Worm (Caenorhabditis elegans) whole organism, L2 larva: Measurements from ENCODE around the gene ZK829.3.

Experiments used
- C34F6.9 ChIP-seq: fragments of 150-350 bp; optimal IDR thresholded peaks from 2 replicates; lab custom pipeline; 2014; ENCODE audit warnings: missing biosample characterization, missing genetic modification characterization
- F13H6.1 ChIP-seq: sonication (generic microtip); optimal IDR thresholded peaks from 2 replicates; lab custom pipeline; 2016; ENCODE audit warnings: missing genetic modification characterization, missing compliant biosample characterization
- R02D3.7 ChIP-seq: fragments of 150-350 bp; optimal IDR thresholded peaks from 2 replicates; lab custom pipeline; 2014; ENCODE audit warnings: missing biosample characterization, missing genetic modification characterization
- Y55F3AM.14 ChIP-seq: fragments of 200-800 bp; sonication (Bioruptor generic); optimal IDR thresholded peaks from 2 replicates; lab custom pipeline; 2018; ENCODE audit warnings: mild to moderate bottlenecking, missing genetic modification characterization, missing compliant biosample characterization
- ZK546.5 ChIP-seq: sonication (generic microtip); optimal IDR thresholded peaks from 2 replicates; lab custom pipeline; 2017; ENCODE audit warnings: missing biosample characterization, missing genetic modification characterization
- alr-1 ChIP-seq: fragments of 150-350 bp; optimal IDR thresholded peaks from 2 replicates; lab custom pipeline; 2014; ENCODE audit warnings: missing biosample characterization, missing genetic modification characterization
- aly-2 ChIP-seq: fragments of 150-350 bp; optimal IDR thresholded peaks from 2 replicates; lab custom pipeline; 2014; ENCODE audit warnings: missing biosample characterization, missing genetic modification characterization
- ama-1 ChIP-seq: fragments of 150-350 bp; optimal IDR thresholded peaks from 2 replicates; lab custom pipeline; 2018; ENCODE audit warnings: inconsistent platforms
- blmp-1 ChIP-seq: sonication (generic microtip); optimal IDR thresholded peaks from 2 replicates; lab custom pipeline; 2017; ENCODE audit warnings: missing genetic modification characterization, mild to moderate bottlenecking, missing compliant biosample characterization, antibody characterized with exemption, moderate library complexity; ENCODE audit not compliant: insufficient read depth
- ceh-16 ChIP-seq: fragments of 150-350 bp; optimal IDR thresholded peaks from 2 replicates; lab custom pipeline; 2014; ENCODE audit warnings: missing biosample characterization, missing genetic modification characterization
- ceh-82 ChIP-seq: fragments of 150-350 bp; optimal IDR thresholded peaks from 2 replicates; lab custom pipeline; 2014; ENCODE audit warnings: missing biosample characterization, missing genetic modification characterization
- crh-2 ChIP-seq: sonication (generic microtip); optimal IDR thresholded peaks from 2 replicates; lab custom pipeline; 2017; ENCODE audit warnings: missing biosample characterization, missing genetic modification characterization
- dmd-4 ChIP-seq: sonication (generic microtip); optimal IDR thresholded peaks from 2 replicates; lab custom pipeline; 2017; ENCODE audit warnings: missing biosample characterization, missing genetic modification characterization
- egl-27 ChIP-seq: sonication (generic microtip); optimal IDR thresholded peaks from 3 replicates; lab custom pipeline; 2017; ENCODE audit warnings: missing biosample characterization, missing genetic modification reagents, missing genetic modification characterization
- elt-1 ChIP-seq: fragments of 150-350 bp; optimal IDR thresholded peaks from 2 replicates; lab custom pipeline; 2014; ENCODE audit warnings: missing biosample characterization, missing genetic modification characterization
- elt-3 ChIP-seq: sonication (generic microtip); optimal IDR thresholded peaks from 2 replicates; lab custom pipeline; 2017; ENCODE audit warnings: missing biosample characterization, missing genetic modification characterization
- fos-1 ChIP-seq: fragments of 150-350 bp; optimal IDR thresholded peaks from 2 replicates; lab custom pipeline; 2014; ENCODE audit warnings: missing biosample characterization, missing genetic modification characterization
- gmeb-1 ChIP-seq: fragments of 150-350 bp; optimal IDR thresholded peaks from 2 replicates; lab custom pipeline; 2014; ENCODE audit warnings: missing biosample characterization, missing genetic modification characterization
- lin-11 ChIP-seq: fragments of 150-350 bp; sonication (generic microtip); optimal IDR thresholded peaks from 2 replicates; lab custom pipeline; 2014; ENCODE audit warnings: missing biosample characterization, missing genetic modification characterization, inconsistent platforms, mixed read lengths
- lin-13 ChIP-seq: fragments of 150-350 bp; optimal IDR thresholded peaks from 2 replicates; lab custom pipeline; 2014; ENCODE audit warnings: missing biosample characterization, missing genetic modification reagents, missing genetic modification characterization
- lin-39 ChIP-seq: fragments of 150-350 bp; optimal IDR thresholded peaks from 2 replicates; lab custom pipeline; 2014; ENCODE audit warnings: missing biosample characterization, missing genetic modification reagents, missing genetic modification characterization
- lsy-2 ChIP-seq, 2 experiments: fragments of 150-350 bp in 1 of 2; sonication (generic microtip) in 1 of 2; optimal IDR thresholded peaks; 2 replicates each; lab custom pipeline; 2014 to 2017; ENCODE audit warnings: missing biosample characterization in 2 of 2, missing genetic modification characterization in 2 of 2
- mab-5 ChIP-seq: fragments of 150-350 bp; optimal IDR thresholded peaks from 2 replicates; lab custom pipeline; 2014; ENCODE audit warnings: missing biosample characterization, missing genetic modification characterization
- mbf-1 ChIP-seq: sonication (generic microtip); optimal IDR thresholded peaks from 2 replicates; lab custom pipeline; 2017; ENCODE audit warnings: missing biosample characterization, missing genetic modification characterization
- mdl-1 ChIP-seq, 2 experiments: fragments of 150-350 bp in 1 of 2; sonication (generic microtip) in 1 of 2; optimal IDR thresholded peaks; 2 replicates each; lab custom pipeline; 2017; ENCODE audit warnings: missing biosample characterization in 2 of 2, missing genetic modification characterization in 2 of 2
- nhr-10 ChIP-seq: sonication (generic microtip); optimal IDR thresholded peaks from 2 replicates; lab custom pipeline; 2017; ENCODE audit warnings: missing biosample characterization, missing genetic modification characterization
- nhr-11 ChIP-seq: fragments of 150-350 bp; optimal IDR thresholded peaks from 2 replicates; lab custom pipeline; 2014; ENCODE audit warnings: missing biosample characterization, missing genetic modification characterization
- nhr-12 ChIP-seq: fragments of 150-350 bp; optimal IDR thresholded peaks from 2 replicates; lab custom pipeline; 2014; ENCODE audit warnings: missing biosample characterization, missing genetic modification characterization
- nhr-129 ChIP-seq: fragments of 150-350 bp; optimal IDR thresholded peaks from 2 replicates; lab custom pipeline; 2014; ENCODE audit warnings: missing biosample characterization, missing genetic modification characterization
- nhr-21 ChIP-seq: fragments of 150-350 bp; optimal IDR thresholded peaks from 2 replicates; lab custom pipeline; 2014; ENCODE audit warnings: missing biosample characterization, missing genetic modification characterization
- nhr-23 ChIP-seq: fragments of 150-350 bp; optimal IDR thresholded peaks from 2 replicates; lab custom pipeline; 2014; ENCODE audit warnings: missing biosample characterization, missing genetic modification reagents, missing genetic modification characterization
- nhr-237 ChIP-seq: fragments of 150-350 bp; optimal IDR thresholded peaks from 2 replicates; lab custom pipeline; 2014; ENCODE audit warnings: missing biosample characterization, missing genetic modification characterization
- nhr-25 ChIP-seq: fragments of 150-350 bp; sonication (generic microtip); optimal IDR thresholded peaks from 3 replicates; lab custom pipeline; 2014; ENCODE audit warnings: missing biosample characterization, missing genetic modification characterization
- nhr-6 ChIP-seq: fragments of 150-350 bp; optimal IDR thresholded peaks from 2 replicates; lab custom pipeline; 2014; ENCODE audit warnings: missing biosample characterization, missing genetic modification characterization
- nhr-77 ChIP-seq: fragments of 150-350 bp; optimal IDR thresholded peaks from 2 replicates; lab custom pipeline; 2014; ENCODE audit warnings: missing biosample characterization, missing genetic modification characterization
- peb-1 ChIP-seq: fragments of 150-350 bp; optimal IDR thresholded peaks from 2 replicates; lab custom pipeline; 2014; ENCODE audit warnings: missing biosample characterization, missing genetic modification characterization
- sem-4 ChIP-seq: fragments of 150-350 bp; optimal IDR thresholded peaks from 2 replicates; lab custom pipeline; 2014; ENCODE audit warnings: missing biosample characterization, missing genetic modification reagents, missing genetic modification characterization
- skn-1 ChIP-seq: sonication (generic microtip); optimal IDR thresholded peaks from 2 replicates; lab custom pipeline; 2017; ENCODE audit warnings: missing biosample characterization, missing genetic modification characterization
- sma-3 ChIP-seq: sonication (generic microtip); optimal IDR thresholded peaks from 2 replicates; lab custom pipeline; 2016; ENCODE audit warnings: missing genetic modification reagents, missing genetic modification characterization, missing compliant biosample characterization
- sma-9 ChIP-seq, 2 experiments: fragments of 150-350 bp in 1 of 2; sonication (generic microtip) in 1 of 2; optimal IDR thresholded peaks; 2 replicates each; lab custom pipeline; 2014 to 2016; ENCODE audit warnings: missing genetic modification characterization in 2 of 2, mild to moderate bottlenecking in 1 of 2, missing biosample characterization in 1 of 2, missing compliant biosample characterization in 1 of 2, missing genetic modification reagents in 1 of 2, moderate library complexity in 1 of 2
- snpc-4 ChIP-seq: fragments of 150-350 bp; optimal IDR thresholded peaks from 2 replicates; lab custom pipeline; 2014; ENCODE audit warnings: missing biosample characterization, missing genetic modification characterization
- unc-39 ChIP-seq: fragments of 150-350 bp; optimal IDR thresholded peaks from 2 replicates; lab custom pipeline; 2014; ENCODE audit warnings: missing biosample characterization, missing genetic modification characterization
- unc-55 ChIP-seq: fragments of 150-350 bp; sonication (generic microtip); optimal IDR thresholded peaks from 3 replicates; lab custom pipeline; 2014; ENCODE audit warnings: missing biosample characterization, missing genetic modification reagents, missing genetic modification characterization
- unc-62 ChIP-seq: fragments of 150-350 bp; optimal IDR thresholded peaks from 2 replicates; lab custom pipeline; 2014; ENCODE audit warnings: missing biosample characterization, missing genetic modification reagents, missing genetic modification characterization
- zag-1 ChIP-seq: fragments of 150-350 bp; optimal IDR thresholded peaks from 2 replicates; lab custom pipeline; 2014; ENCODE audit warnings: missing biosample characterization, missing genetic modification characterization
- ztf-1 ChIP-seq: fragments of 200-800 bp; sonication (Bioruptor generic); conservative IDR thresholded peaks from 2 replicates; pipeline ENCODE4 v1.3.6; 2022; ENCODE audit warnings: missing genetic modification characterization, missing compliant biosample characterization
- ztf-11 ChIP-seq: sonication (generic microtip); optimal IDR thresholded peaks from 2 replicates; lab custom pipeline; 2017; ENCODE audit warnings: missing biosample characterization, missing genetic modification characterization
- ztf-4 ChIP-seq: fragments of 150-350 bp; optimal IDR thresholded peaks from 2 replicates; lab custom pipeline; 2014; ENCODE audit warnings: missing biosample characterization, missing genetic modification characterization

Gene ZK829.3

DNA sequence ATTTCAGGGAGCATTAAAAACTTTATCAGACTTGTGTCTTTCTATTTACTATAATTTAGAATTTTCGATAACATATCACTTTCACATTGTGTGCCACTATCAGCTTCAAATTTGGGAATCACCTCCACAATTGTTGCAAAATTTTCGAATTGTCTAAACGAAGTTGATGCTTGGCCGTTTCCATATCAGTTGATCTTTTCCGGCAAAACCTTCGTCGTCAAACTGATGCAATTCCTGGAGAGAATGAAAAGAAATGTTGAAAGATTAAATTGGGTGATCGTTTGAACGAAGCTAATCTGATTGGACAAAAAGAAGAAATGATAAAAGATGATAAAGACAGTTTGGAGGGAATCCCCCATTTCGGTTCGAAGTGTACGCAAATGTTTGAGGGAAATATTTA, 10.1 kb upstream of the ZK829.3 start:
- peak; percentile 69 for TF ChIP-seq nhr-21 (tag; lab: Kevin White, UChicago)
- TF ChIP-seq ceh-82 (tag; lab: Kevin White, UChicago), result no peak
- no peak for TF ChIP-seq peb-1 (tag; lab: Kevin White, UChicago)
- no peak for TF ChIP-seq nhr-12 (tag; lab: Kevin White, UChicago)
- TF ChIP-seq egl-27 (tag; lab: Kevin White, UChicago), result no peak
- TF ChIP-seq alr-1 (tag; lab: Kevin White, UChicago), result no peak
- no peak for TF ChIP-seq snpc-4 (tag; lab: Kevin White, UChicago)
- TF ChIP-seq nhr-77 (tag; lab: Kevin White, UChicago), result no peak
- no peak for TF ChIP-seq unc-62 (GFP tag; lab: Kevin White, UChicago)
- peak; percentile 68 for TF ChIP-seq sma-3 (GFP tag; lab: Kevin White, UChicago)
- TF ChIP-seq mbf-1 (tag; lab: Kevin White, UChicago), result no peak
- TF ChIP-seq nhr-23 (tag; lab: Kevin White, UChicago), result no peak
- no peak for TF ChIP-seq C34F6.9 (tag; lab: Kevin White, UChicago)
- TF ChIP-seq F13H6.1, result peak; percentile 54
- no peak for TF ChIP-seq nhr-25 (tag; lab: Kevin White, UChicago)
- peak; percentile 82 for TF ChIP-seq crh-2 (tag; lab: Kevin White, UChicago)
- peak; percentile 2 to 70 for TF ChIP-seq mdl-1 (tag; optimal IDR thresholded peaks at IDR 0.05; lab: Kevin White, UChicago)
- TF ChIP-seq ama-1 (lab: Kevin White, UChicago), result peak; percentile 63
- TF ChIP-seq zag-1 (tag; lab: Kevin White, UChicago), result no peak
- peak; percentile 74 for TF ChIP-seq gmeb-1 (tag; lab: Kevin White, UChicago)
- no peak for TF ChIP-seq skn-1
- no peak for TF ChIP-seq ztf-11 (tag; lab: Kevin White, UChicago)
- peak; percentile 77 for TF ChIP-seq lin-13 (GFP tag; lab: Kevin White, UChicago)
- TF ChIP-seq blmp-1 (tag; lab: Kevin White, UChicago), result peak; percentile 53
- no peak for TF ChIP-seq elt-1 (tag; lab: Kevin White, UChicago)
- no peak for TF ChIP-seq unc-39 (tag; lab: Kevin White, UChicago)
- no peak for TF ChIP-seq ceh-16 (tag; lab: Kevin White, UChicago)
- no peak for TF ChIP-seq dmd-4 (tag; lab: Kevin White, UChicago)
- TF ChIP-seq elt-3 (tag; lab: Kevin White, UChicago), result no peak
- no peak for TF ChIP-seq ZK546.5 (tag; lab: Kevin White, UChicago)
- no peak for TF ChIP-seq aly-2
- TF ChIP-seq nhr-10 (tag; lab: Kevin White, UChicago), result no peak
- TF ChIP-seq R02D3.7 (tag; lab: Kevin White, UChicago), result no peak
- TF ChIP-seq nhr-237 (tag; lab: Kevin White, UChicago), result no peak
- TF ChIP-seq lin-39 (tag; lab: Kevin White, UChicago), result no peak
- peak; percentile 48 for TF ChIP-seq nhr-6 (tag; lab: Kevin White, UChicago)
- TF ChIP-seq ztf-4 (tag; lab: Kevin White, UChicago), result peak; percentile 70
- peak; percentile 37 for TF ChIP-seq sem-4 (tag; lab: Kevin White, UChicago)
- TF ChIP-seq fos-1 (tag; lab: Kevin White, UChicago), result peak; percentile 76
- TF ChIP-seq Y55F3AM.14 (GFP tag; lab: Kevin White, UChicago), result peak; percentile 18
- no peak for TF ChIP-seq ztf-1 (GFP tag; lab: Robert Waterston, UW)
- peak; percentile 78 for TF ChIP-seq nhr-129
- no peak for TF ChIP-seq mab-5 (tag; lab: Kevin White, UChicago)
- TF ChIP-seq sma-9 (GFP tag; optimal IDR thresholded peaks at IDR 0.05; lab: Kevin White, UChicago), result peak; percentile 94
- no peak for TF ChIP-seq sma-9 (tag; optimal IDR thresholded peaks at IDR 0.05; lab: Kevin White, UChicago)
- no peak for TF ChIP-seq lin-11 (tag; lab: Kevin White, UChicago)
- no peak for TF ChIP-seq nhr-11 (tag; lab: Kevin White, UChicago)
- TF ChIP-seq unc-55 (GFP tag; lab: Kevin White, UChicago), result no peak
- TF ChIP-seq lsy-2 (tag; optimal IDR thresholded peaks at IDR 0.05; lab: Kevin White, UChicago), result peak in 1 of 2 experiments; percentile 71
